Worm (Caenorhabditis elegans) whole organism, late embryonic: ENCODE results near the gene F36D3.16.

Experiments used
- fkh-10 ChIP-seq: fragments of 150-350 bp; optimal IDR thresholded peaks from 2 replicates; lab custom pipeline; 2014; ENCODE audit warnings: missing biosample characterization, missing genetic modification reagents, missing genetic modification characterization
- lim-6 ChIP-seq: sonication (generic microtip); optimal IDR thresholded peaks from 2 replicates; lab custom pipeline; 2016; ENCODE audit warnings: missing genetic modification characterization, missing compliant biosample characterization
- pat-9 ChIP-seq: fragments of 200-800 bp; sonication (Bioruptor generic); optimal IDR thresholded peaks from 2 replicates; lab custom pipeline; 2018; ENCODE audit warnings: mild to moderate bottlenecking, missing genetic modification characterization, moderate library complexity, missing compliant biosample characterization
- pha-4 ChIP-seq: fragments of 150-350 bp; optimal IDR thresholded peaks from 2 replicates; lab custom pipeline; 2018; ENCODE audit warnings: missing biosample characterization, missing genetic modification reagents, missing genetic modification characterization
- pqm-1 ChIP-seq: sonication (generic microtip); optimal IDR thresholded peaks from 2 replicates; lab custom pipeline; 2016; ENCODE audit warnings: missing genetic modification characterization, missing compliant biosample characterization

DNA sequence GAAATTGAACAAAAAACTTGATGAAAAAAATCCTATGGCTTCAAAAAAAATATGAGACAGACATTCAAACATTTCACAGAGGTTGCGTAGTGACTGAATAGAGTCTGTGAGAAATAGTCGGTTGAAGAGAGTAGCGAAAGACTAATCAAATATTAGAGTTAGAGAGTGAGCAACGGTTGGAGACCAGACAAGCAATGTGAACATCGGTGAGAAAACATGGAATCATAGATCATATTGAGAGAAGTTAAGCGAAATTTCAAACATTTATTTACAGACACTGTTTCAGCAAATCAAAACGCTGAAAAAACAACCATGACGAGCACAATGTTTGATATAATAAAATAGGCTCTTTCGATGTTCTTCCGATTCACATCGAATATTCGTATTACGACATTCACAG, 21.2 kb upstream of the F36D3.16 start:
- TF ChIP-seq pha-4 (tag; lab: Kevin White, UChicago) (no peak), lim-6 (tag; lab: Kevin White, UChicago) (no peak), pat-9 (tag; lab: Kevin White, UChicago) (no peak), pqm-1 (tag; lab: Kevin White, UChicago) (no peak), fkh-10 (no peak)
